Worm (Caenorhabditis elegans): ENCODE data around the gene Y51A2A.6.

Y51A2A.6 gene

ce11 chrV:18298506-18298905, 4.0 kb upstream of the Y51A2A.6 start, which contains the start of gene Y51A2A.5:
Gene Y51A2A.5 (plus strand): TSS chrV:18298806.
- TF ChIP-seq elt-3 (tag; optimal IDR thresholded peaks at IDR 0.05) (no peak), F13H6.1 (tag; optimal IDR thresholded peaks at IDR 0.05) (no peak), C34F6.9 (tag; optimal IDR thresholded peaks at IDR 0.05) (no peak), sem-4 (tag; optimal IDR thresholded peaks at IDR 0.05) (no peak), mdl-1 (tag; optimal IDR thresholded peaks at IDR 0.05) (no peak), ztf-1 (GFP tag; conservative IDR thresholded peaks at IDR 0.05) (no peak), sma-9 (GFP tag; optimal IDR thresholded peaks at IDR 0.05) (no peak), sma-9 (tag; optimal IDR thresholded peaks at IDR 0.05) (no peak), Y55F3AM.14 (GFP tag; optimal IDR thresholded peaks at IDR 0.05) (no peak), nhr-6 (tag; optimal IDR thresholded peaks at IDR 0.05) (no peak), peb-1 (tag; optimal IDR thresholded peaks at IDR 0.05) (no peak), nhr-10 (tag; optimal IDR thresholded peaks at IDR 0.05) (no peak), blmp-1 (tag; optimal IDR thresholded peaks at IDR 0.05; ENCODE audit: insufficient read depth) (no peak)

ce11 chrV:18299313-18299712, 3.2 kb upstream of the Y51A2A.6 start:
- TF ChIP-seq ztf-4 (tag; optimal IDR thresholded peaks at IDR 0.05) = no peak
- TF ChIP-seq Y55F3AM.14 (GFP tag; optimal IDR thresholded peaks at IDR 0.05) = no peak
- no peak for TF ChIP-seq lin-11 (tag; optimal IDR thresholded peaks at IDR 0.05)
- no peak for TF ChIP-seq ztf-11 (tag; optimal IDR thresholded peaks at IDR 0.05)
- TF ChIP-seq mab-5 (tag; optimal IDR thresholded peaks at IDR 0.05) = no peak
- no peak for TF ChIP-seq sma-3 (GFP tag; optimal IDR thresholded peaks at IDR 0.05)
- TF ChIP-seq gmeb-1 (tag; optimal IDR thresholded peaks at IDR 0.05) = no peak
- no peak for TF ChIP-seq nhr-237 (tag; optimal IDR thresholded peaks at IDR 0.05)
- TF ChIP-seq mbf-1 (tag; optimal IDR thresholded peaks at IDR 0.05) = no peak
- no peak for TF ChIP-seq ceh-16 (tag; optimal IDR thresholded peaks at IDR 0.05)
- no peak for TF ChIP-seq nhr-12 (tag; optimal IDR thresholded peaks at IDR 0.05)
- no peak for TF ChIP-seq ZK546.5 (tag; optimal IDR thresholded peaks at IDR 0.05)

- TF ChIP-seq egl-27 (tag; optimal IDR thresholded peaks at IDR 0.05) (no peak), snpc-4 (tag; optimal IDR thresholded peaks at IDR 0.05) (no peak)
Observed at ce11 chrV:18318312-18318711, 15.8 kb downstream of the Y51A2A.6 start, which contains the start of gene fbxb-119. Gene fbxb-119 (plus strand): TSS chrV:18318612.

ce11 chrV:18323231-18323630, 20.7 kb downstream of the Y51A2A.6 start, which contains the start of gene B0462.5:
Gene B0462.5 (minus strand): TSS chrV:18323331.
- no peak for TF ChIP-seq lin-13 (GFP tag; optimal IDR thresholded peaks at IDR 0.05)
- TF ChIP-seq fos-1 (tag; optimal IDR thresholded peaks at IDR 0.05) = peak; percentile 35

- TF ChIP-seq skn-1 (tag; optimal IDR thresholded peaks at IDR 0.05) (peak; percentile 11), zag-1 (tag; optimal IDR thresholded peaks at IDR 0.05) (no peak), fos-1 (tag; optimal IDR thresholded peaks at IDR 0.05) (peak; percentile 70)
Observed at ce11 chrV:18324525-18324924, 22.0 kb downstream of the Y51A2A.6 start.

ce11 chrV:18331086-18331485, 28.6 kb downstream of the Y51A2A.6 start, which contains the start of gene B0462.4:
Gene B0462.4 (minus strand): TSS chrV:18331186.
- no peak for TF ChIP-seq crh-2 (tag; optimal IDR thresholded peaks at IDR 0.05)
- TF ChIP-seq nhr-23 (tag; optimal IDR thresholded peaks at IDR 0.05) = no peak

- TF ChIP-seq nhr-237 (tag; optimal IDR thresholded peaks at IDR 0.05) (no peak), F13H6.1 (tag; optimal IDR thresholded peaks at IDR 0.05) (no peak), aly-2 (tag; optimal IDR thresholded peaks at IDR 0.05) (no peak), nhr-25 (tag; optimal IDR thresholded peaks at IDR 0.05) (no peak), peb-1 (tag; optimal IDR thresholded peaks at IDR 0.05) (no peak), blmp-1 (tag; optimal IDR thresholded peaks at IDR 0.05; ENCODE audit: insufficient read depth) (no peak), nhr-77 (tag; optimal IDR thresholded peaks at IDR 0.05) (no peak), gmeb-1 (tag; optimal IDR thresholded peaks at IDR 0.05) (no peak), sma-3 (GFP tag; optimal IDR thresholded peaks at IDR 0.05) (no peak), fos-1 (tag; optimal IDR thresholded peaks at IDR 0.05) (no peak), sma-9 (GFP tag; optimal IDR thresholded peaks at IDR 0.05) (no peak), sma-9 (tag; optimal IDR thresholded peaks at IDR 0.05) (no peak), crh-2 (tag; optimal IDR thresholded peaks at IDR 0.05) (no peak), nhr-21 (tag; optimal IDR thresholded peaks at IDR 0.05) (no peak), zag-1 (tag; optimal IDR thresholded peaks at IDR 0.05) (no peak), unc-39 (tag; optimal IDR thresholded peaks at IDR 0.05) (no peak), lin-13 (GFP tag; optimal IDR thresholded peaks at IDR 0.05) (no peak), nhr-23 (tag; optimal IDR thresholded peaks at IDR 0.05) (no peak), skn-1 (tag; optimal IDR thresholded peaks at IDR 0.05) (no peak), nhr-129 (tag; optimal IDR thresholded peaks at IDR 0.05) (no peak)
Observed at ce11 chrV:18337643-18338042, 35.1 kb downstream of the Y51A2A.6 start.
